Fruit fly (Drosophila melanogaster): ENCODE data around the gene CG15385.

DNA sequence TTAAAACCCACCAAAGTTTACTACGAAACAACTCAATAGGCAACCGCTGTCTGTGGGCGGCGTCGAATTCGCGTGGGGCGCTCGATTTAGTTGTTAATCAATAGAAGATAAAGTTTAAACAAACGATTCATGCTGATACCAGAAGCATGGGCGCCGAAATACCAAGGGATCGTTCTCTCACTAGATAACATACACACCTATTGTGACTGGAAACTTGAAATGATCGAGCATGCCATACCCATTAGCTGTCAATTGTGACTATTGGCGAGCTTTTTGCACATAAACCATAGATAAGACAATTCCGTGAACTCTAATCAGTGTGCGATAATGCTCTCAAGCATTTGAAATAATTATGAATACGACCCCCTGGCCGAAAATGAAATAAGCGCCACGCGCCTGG lies 33.0 kb downstream of the CG15385 start:
- TF ChIP-seq Myc (optimal IDR thresholded peaks at IDR 0.05) (no peak), h (optimal IDR thresholded peaks at IDR 0.05) (no peak), Sin3A (optimal IDR thresholded peaks at IDR 0.05) (no peak), insv (optimal IDR thresholded peaks at IDR 0.05) (no peak), ttk (optimal IDR thresholded peaks at IDR 0.05) (no peak), psq (optimal IDR thresholded peaks at IDR 0.05) (no peak)

All from Kc167 (cell line).